Worm (Caenorhabditis elegans): ENCODE data around the gene C34E10.9.

- TF ChIP-seq ceh-22 (tag; optimal IDR thresholded peaks at IDR 0.05) (no peak), pha-4 (tag; optimal IDR thresholded peaks at IDR 0.05) (no peak), nhr-11 (tag; optimal IDR thresholded peaks at IDR 0.05) (no peak), hlh-30 (tag; optimal IDR thresholded peaks at IDR 0.05; ENCODE audit: insufficient read depth) (no peak), ceh-30 (tag; optimal IDR thresholded peaks at IDR 0.05) (no peak)
Measured at ce11 chrIII:5286205-5286604, 23.0 kb upstream of the C34E10.9 start, which contains the start of gene ZC395.11.
